Worm (Caenorhabditis elegans) whole organism, L3 larva: ENCODE measurements around the gene Y49E10.16.
A peak's percentile ranks its signal among the peaks of the same experiment; 100 is the strongest.

Experiments
- R02D3.7 ChIP-seq: fragments of 150-350 bp; optimal IDR thresholded peaks from 2 replicates; lab custom pipeline; 2014; ENCODE audit warnings: missing biosample characterization, missing genetic modification characterization
- ZK546.5 ChIP-seq: sonication (generic microtip); optimal IDR thresholded peaks from 2 replicates; lab custom pipeline; 2017; ENCODE audit warnings: missing biosample characterization, missing genetic modification characterization
- aly-2 ChIP-seq: fragments of 150-350 bp; optimal IDR thresholded peaks from 2 replicates; lab custom pipeline; 2014; ENCODE audit warnings: missing biosample characterization, missing genetic modification characterization
- ama-1 ChIP-seq: fragments of 150-350 bp; optimal IDR thresholded peaks from 2 replicates; lab custom pipeline; 2018
- ceh-16 ChIP-seq: sonication (generic microtip); optimal IDR thresholded peaks from 2 replicates; lab custom pipeline; 2017; ENCODE audit warnings: missing biosample characterization, missing genetic modification characterization
- ceh-28 ChIP-seq: fragments of 150-350 bp; optimal IDR thresholded peaks from 2 replicates; lab custom pipeline; 2014; ENCODE audit warnings: missing biosample characterization, missing genetic modification reagents, missing genetic modification characterization
- ceh-82 ChIP-seq: fragments of 150-350 bp; optimal IDR thresholded peaks from 2 replicates; lab custom pipeline; 2014; ENCODE audit warnings: missing biosample characterization, missing genetic modification characterization
- ceh-9 ChIP-seq: sonication (generic microtip); optimal IDR thresholded peaks from 2 replicates; lab custom pipeline; 2018; ENCODE audit warnings: missing biosample characterization, missing genetic modification characterization
- egl-27 ChIP-seq: sonication (generic microtip); optimal IDR thresholded peaks from 4 replicates; lab custom pipeline; 2017; ENCODE audit warnings: missing biosample characterization, missing genetic modification reagents, missing genetic modification characterization
- egl-5 ChIP-seq: fragments of 150-350 bp; optimal IDR thresholded peaks from 2 replicates; lab custom pipeline; 2017; ENCODE audit warnings: missing biosample characterization, missing genetic modification reagents, missing genetic modification characterization, inconsistent platforms
- elt-1 ChIP-seq: fragments of 150-350 bp; optimal IDR thresholded peaks from 2 replicates; lab custom pipeline; 2014; ENCODE audit warnings: missing biosample characterization, missing genetic modification characterization
- elt-2 ChIP-seq: sonication (generic microtip); optimal IDR thresholded peaks from 2 replicates; lab custom pipeline; 2016; ENCODE audit warnings: missing genetic modification reagents, mild to moderate bottlenecking, missing genetic modification characterization, missing compliant biosample characterization
- elt-3 ChIP-seq, 3 experiments: fragments of 150-350 bp in 1 of 3; sonication (generic microtip) in 2 of 3; optimal IDR thresholded peaks; 2 replicates in 2 of 3; 4 replicates in 1 of 3; lab custom pipeline; 2014 to 2017; ENCODE audit warnings: missing biosample characterization in 3 of 3, missing genetic modification characterization in 3 of 3
- eor-1 ChIP-seq, 2 experiments: fragments of 150-350 bp; optimal IDR thresholded peaks; 2 replicates each; lab custom pipeline; 2014 to 2018; ENCODE audit warnings: missing biosample characterization in 2 of 2, missing genetic modification characterization in 2 of 2
- fkh-10 ChIP-seq: sonication (generic microtip); optimal IDR thresholded peaks from 2 replicates; lab custom pipeline; 2017; ENCODE audit warnings: missing biosample characterization, missing genetic modification reagents, missing genetic modification characterization
- fkh-2 ChIP-seq: fragments of 150-350 bp; optimal IDR thresholded peaks from 2 replicates; lab custom pipeline; 2014; ENCODE audit warnings: missing biosample characterization, missing genetic modification reagents, missing genetic modification characterization
- fos-1 ChIP-seq: fragments of 150-350 bp; optimal IDR thresholded peaks from 2 replicates; lab custom pipeline; 2014; ENCODE audit warnings: missing biosample characterization, missing genetic modification characterization
- hmg-11 ChIP-seq: sonication (generic microtip); optimal IDR thresholded peaks from 2 replicates; lab custom pipeline; 2016; ENCODE audit warnings: missing genetic modification characterization, missing compliant biosample characterization
- jun-1 ChIP-seq: fragments of 150-350 bp; optimal IDR thresholded peaks from 2 replicates; lab custom pipeline; 2014; ENCODE audit warnings: missing biosample characterization, missing genetic modification reagents, missing genetic modification characterization
- lin-15B ChIP-seq: fragments of 150-350 bp; optimal IDR thresholded peaks from 2 replicates; lab custom pipeline; 2014; ENCODE audit warnings: missing biosample characterization, missing genetic modification characterization
- lin-39 ChIP-seq: fragments of 150-350 bp; optimal IDR thresholded peaks from 2 replicates; lab custom pipeline; 2018; ENCODE audit warnings: missing biosample characterization, missing genetic modification reagents, missing genetic modification characterization
- lsy-12 ChIP-seq: sonication (generic microtip); optimal IDR thresholded peaks from 2 replicates; lab custom pipeline; 2016; ENCODE audit warnings: mild to moderate bottlenecking, missing genetic modification characterization, missing compliant biosample characterization
- mml-1 ChIP-seq: fragments of 150-350 bp; sonication (generic microtip); optimal IDR thresholded peaks from 3 replicates; lab custom pipeline; 2014; ENCODE audit warnings: missing biosample characterization, missing genetic modification characterization
- nfya-1 ChIP-seq: sonication (generic microtip); optimal IDR thresholded peaks from 2 replicates; lab custom pipeline; 2017; ENCODE audit warnings: missing genetic modification characterization, mild to moderate bottlenecking, missing compliant biosample characterization, antibody characterized with exemption, moderate library complexity; ENCODE audit not compliant: insufficient read depth
- nhr-12 ChIP-seq: fragments of 150-350 bp; optimal IDR thresholded peaks from 2 replicates; lab custom pipeline; 2014; ENCODE audit warnings: missing biosample characterization, missing genetic modification characterization
- nhr-23 ChIP-seq: fragments of 150-350 bp; optimal IDR thresholded peaks from 2 replicates; lab custom pipeline; 2014; ENCODE audit warnings: missing biosample characterization, missing genetic modification reagents, missing genetic modification characterization
- nhr-237 ChIP-seq: fragments of 150-350 bp; optimal IDR thresholded peaks from 2 replicates; lab custom pipeline; 2014; ENCODE audit warnings: missing biosample characterization, missing genetic modification characterization
- nhr-25 ChIP-seq: sonication (generic microtip); optimal IDR thresholded peaks from 2 replicates; lab custom pipeline; 2017; ENCODE audit warnings: missing biosample characterization, missing genetic modification characterization
- nhr-28 ChIP-seq: fragments of 150-350 bp; optimal IDR thresholded peaks from 2 replicates; lab custom pipeline; 2014; ENCODE audit warnings: missing biosample characterization, missing genetic modification characterization
- nhr-43 ChIP-seq: sonication (generic microtip); optimal IDR thresholded peaks from 2 replicates; lab custom pipeline; 2016; ENCODE audit warnings: mild to moderate bottlenecking, missing genetic modification characterization, missing compliant biosample characterization; ENCODE audit not compliant: poor library complexity, severe bottlenecking
- nhr-67 ChIP-seq: fragments of 150-350 bp; optimal IDR thresholded peaks from 2 replicates; lab custom pipeline; 2014; ENCODE audit warnings: missing biosample characterization, missing genetic modification characterization
- nhr-76 ChIP-seq: fragments of 150-350 bp; sonication (generic microtip); optimal IDR thresholded peaks from 5 replicates; lab custom pipeline; 2014; ENCODE audit warnings: missing biosample characterization, missing genetic modification characterization
- nhr-77 ChIP-seq: fragments of 150-350 bp; optimal IDR thresholded peaks from 2 replicates; lab custom pipeline; 2014; ENCODE audit warnings: missing biosample characterization, missing genetic modification characterization
- pha-4 ChIP-seq: fragments of 150-350 bp; optimal IDR thresholded peaks from 2 replicates; lab custom pipeline; 2014; ENCODE audit warnings: missing biosample characterization, missing genetic modification reagents, missing genetic modification characterization
- pqm-1 ChIP-seq: fragments of 150-350 bp; optimal IDR thresholded peaks from 2 replicates; lab custom pipeline; 2017; ENCODE audit warnings: missing biosample characterization, missing genetic modification characterization, inconsistent platforms
- sea-2 ChIP-seq: fragments of 150-350 bp; sonication (generic microtip); optimal IDR thresholded peaks from 4 replicates; lab custom pipeline; 2014; ENCODE audit warnings: missing biosample characterization, missing genetic modification reagents, missing genetic modification characterization
- skn-1 ChIP-seq: fragments of 150-350 bp; optimal IDR thresholded peaks from 2 replicates; lab custom pipeline; 2014; ENCODE audit warnings: missing biosample characterization, missing genetic modification characterization
- snpc-4 ChIP-seq: fragments of 150-350 bp; optimal IDR thresholded peaks from 2 replicates; lab custom pipeline; 2014; ENCODE audit warnings: missing biosample characterization, missing genetic modification characterization
- tbx-2 ChIP-seq: sonication (generic microtip); optimal IDR thresholded peaks from 2 replicates; lab custom pipeline; 2016; ENCODE audit warnings: mild to moderate bottlenecking, missing genetic modification characterization, missing compliant biosample characterization
- unc-62 ChIP-seq: fragments of 150-350 bp; sonication (generic microtip); optimal IDR thresholded peaks from 4 replicates; lab custom pipeline; 2014; ENCODE audit warnings: missing biosample characterization, missing genetic modification reagents, missing genetic modification characterization
- zag-1 ChIP-seq: fragments of 150-350 bp; optimal IDR thresholded peaks from 2 replicates; lab custom pipeline; 2014; ENCODE audit warnings: missing biosample characterization, missing genetic modification characterization
- ztf-11 ChIP-seq: fragments of 150-350 bp; optimal IDR thresholded peaks from 2 replicates; lab custom pipeline; 2014; ENCODE audit warnings: missing biosample characterization, missing genetic modification characterization

The Y49E10.16 gene

DNA sequence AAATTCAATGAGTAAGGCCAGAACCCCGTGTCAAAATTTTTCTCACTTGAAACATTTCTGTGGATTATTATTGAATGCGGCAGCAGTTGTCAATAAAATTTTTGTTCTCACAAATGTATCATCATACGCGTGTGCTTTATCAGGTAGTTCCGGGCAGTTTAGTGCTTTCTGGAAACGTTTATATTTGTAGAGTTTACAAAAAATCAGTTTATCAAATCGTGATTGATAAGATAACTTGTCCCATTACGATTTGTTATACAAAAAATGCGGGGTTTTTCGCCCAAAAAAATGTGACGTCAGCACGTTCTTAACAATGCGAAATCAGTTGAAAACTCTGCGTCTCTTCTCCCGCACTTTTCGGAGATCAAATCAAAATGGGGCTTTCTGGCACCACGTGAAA lies 14.9 kb downstream of the Y49E10.16 start:
- TF ChIP-seq jun-1 = no peak
- TF ChIP-seq elt-2 (tag; lab: Kevin White, UChicago) = peak; percentile 92

DNA sequence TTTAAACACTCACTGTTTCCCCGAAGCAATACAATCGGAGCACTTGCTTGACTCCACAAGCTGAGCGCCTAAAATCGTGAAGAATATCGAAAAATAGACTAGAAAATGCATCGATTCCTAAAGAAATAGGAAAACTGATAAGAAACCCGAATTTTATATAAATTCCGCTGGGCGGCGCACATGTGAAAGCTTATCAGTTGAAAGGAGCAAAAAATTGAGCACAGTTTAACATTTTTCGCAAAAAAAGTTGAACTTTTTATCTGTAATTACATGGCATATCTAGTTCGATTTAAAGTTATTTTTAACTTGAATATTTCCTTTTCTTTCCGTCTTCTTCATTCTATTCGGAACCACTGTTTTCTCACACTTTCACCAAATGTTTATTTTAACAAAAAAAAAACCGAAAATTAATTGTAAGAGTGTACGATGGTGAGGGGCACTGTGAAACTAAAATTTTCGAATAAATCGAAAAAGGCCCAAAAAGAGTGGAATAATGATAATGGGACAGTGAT lies 15.7 kb downstream of the Y49E10.16 start, which contains the start of gene Y49E10.18:
Gene Y49E10.18 (minus strand): TSS at position 116 of the 512 bp plus-strand sequence.
- no peak for TF ChIP-seq eor-1 (tag; optimal IDR thresholded peaks at IDR 0.05; lab: Kevin White, UChicago)
- TF ChIP-seq tbx-2 (tag; lab: Kevin White, UChicago) = no peak
- no peak for TF ChIP-seq ceh-9
- TF ChIP-seq elt-2 (tag; lab: Kevin White, UChicago) = peak; percentile 91
- TF ChIP-seq mml-1 = no peak
- no peak for TF ChIP-seq fos-1 (tag; lab: Kevin White, UChicago)
- TF ChIP-seq nhr-76 (tag; lab: Kevin White, UChicago) = no peak
- no peak for TF ChIP-seq fkh-10 (GFP tag; lab: Kevin White, UChicago)
- TF ChIP-seq pqm-1 (tag; lab: Kevin White, UChicago) = peak; percentile 85
- TF ChIP-seq unc-62 (GFP tag; lab: Kevin White, UChicago) = no peak
- TF ChIP-seq jun-1 = peak; percentile 7
- no peak for TF ChIP-seq ZK546.5 (tag; lab: Kevin White, UChicago)
- TF ChIP-seq egl-27 (tag; lab: Kevin White, UChicago) = no peak
- no peak for TF ChIP-seq ceh-82 (tag; lab: Kevin White, UChicago)

DNA sequence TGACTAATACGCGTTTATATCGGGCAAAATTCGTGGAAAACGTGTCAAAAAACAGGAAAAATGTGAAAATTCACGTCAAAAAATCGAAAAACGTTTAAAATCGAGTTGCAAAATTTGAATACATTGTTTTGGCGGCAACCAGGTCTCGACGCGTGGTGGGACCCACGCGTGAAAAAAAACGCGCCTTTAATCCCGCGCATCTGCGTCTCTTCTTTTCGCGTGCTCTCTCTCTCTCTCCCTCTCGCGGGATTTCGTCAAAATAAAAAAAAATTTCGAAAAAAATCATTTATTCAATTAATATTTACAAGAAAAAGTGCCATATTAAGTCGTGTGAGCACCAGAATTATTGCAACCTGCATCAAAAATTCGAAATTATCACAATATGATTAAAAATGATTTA lies 23.0 kb downstream of the Y49E10.16 start, which contains the start of gene ani-1:
Gene ani-1 (minus strand): TSS at position 61 of the 400 bp plus-strand sequence.
- TF ChIP-seq hmg-11 (tag; lab: Kevin White, UChicago) (peak; percentile 67), ama-1 (lab: Kevin White, UChicago) (peak; percentile 90), nhr-43 (peak; percentile 31), nhr-23 (tag; lab: Kevin White, UChicago) (peak; percentile 70), lsy-12 (no peak), lin-39 (peak; percentile 29), nhr-77 (tag; lab: Kevin White, UChicago) (no peak), jun-1 (no peak), egl-27 (tag; lab: Kevin White, UChicago) (no peak), nhr-28 (tag; lab: Kevin White, UChicago) (no peak), ceh-9 (no peak), fkh-10 (GFP tag; lab: Kevin White, UChicago) (peak; percentile 34), zag-1 (tag; lab: Kevin White, UChicago) (no peak), R02D3.7 (tag; lab: Kevin White, UChicago) (peak; percentile 10), sea-2 (GFP tag; lab: Kevin White, UChicago) (no peak), ceh-16 (tag; lab: Kevin White, UChicago) (no peak), elt-1 (no peak), ztf-11 (tag; lab: Kevin White, UChicago) (no peak), ceh-28 (tag; lab: Kevin White, UChicago) (no peak), tbx-2 (tag; lab: Kevin White, UChicago) (no peak), fos-1 (tag; lab: Kevin White, UChicago) (no peak), lin-15B (tag; lab: Kevin White, UChicago) (peak; percentile 81), eor-1 (tag; optimal IDR thresholded peaks at IDR 0.05; lab: Kevin White, UChicago) (no peak), nhr-25 (tag; lab: Kevin White, UChicago) (peak; percentile 47), nhr-12 (tag; lab: Kevin White, UChicago) (no peak), skn-1 (tag; lab: Kevin White, UChicago) (peak; percentile 38), aly-2 (tag; lab: Kevin White, UChicago) (no peak), nfya-1 (tag; lab: Kevin White, UChicago) (peak; percentile 83), ZK546.5 (tag; lab: Kevin White, UChicago) (no peak), pha-4 (tag; lab: Kevin White, UChicago) (peak; percentile 57), nhr-237 (tag; lab: Kevin White, UChicago) (no peak), snpc-4 (tag; lab: Kevin White, UChicago) (no peak), elt-3 (tag; optimal IDR thresholded peaks at IDR 0.05; lab: Kevin White, UChicago) (no peak), unc-62 (GFP tag; lab: Kevin White, UChicago) (no peak), elt-2 (tag; lab: Kevin White, UChicago) (no peak), nhr-67 (tag; lab: Kevin White, UChicago) (no peak), egl-5 (no peak), fkh-2 (tag; lab: Kevin White, UChicago) (no peak), mml-1 (no peak), ceh-82 (tag; lab: Kevin White, UChicago) (no peak)
